Fruit fly (Drosophila melanogaster): ENCODE measurements around the gene pdgy.

- TF ChIP-seq Dll (optimal IDR thresholded peaks at IDR 0.05) = no peak
- no peak for TF ChIP-seq psq (optimal IDR thresholded peaks at IDR 0.05)
- no peak for TF ChIP-seq EcR (GFP tag; optimal IDR thresholded peaks at IDR 0.05)
- TF ChIP-seq pan (optimal IDR thresholded peaks at IDR 0.05) = no peak
- no peak for TF ChIP-seq CG8478 (optimal IDR thresholded peaks at IDR 0.05)
- TF ChIP-seq usp (GFP tag; optimal IDR thresholded peaks at IDR 0.05) = no peak
Measured at dm6 chrX:14960856-14961255, 7.5 kb upstream of the pdgy start.
